Fruit fly (Drosophila melanogaster) whole organism, embryonic: Measurements from ENCODE around the gene CG33298.

Source experiments
- ATbp ChIP-seq: fragments of 200-800 bp; sonication (Bioruptor generic); optimal IDR thresholded peaks from 2 replicates; lab custom pipeline; 2017; ENCODE audit warnings: missing biosample characterization, mild to moderate bottlenecking, missing genetic modification characterization, missing genetic modification reagents
- Ada2b ChIP-seq: fragments of 200-800 bp; sonication (Bioruptor generic); IDR thresholded peaks from 2 replicates; pipeline ENCODE4 v1.3.6; 2022; ENCODE audit warnings: missing biosample characterization, missing genetic modification characterization
- Aef1 ChIP-seq: fragments of 200-800 bp; sonication (Bioruptor generic); IDR thresholded peaks from 3 replicates; pipeline ENCODE4 v1.3.6; 2022; ENCODE audit warnings: missing biosample characterization, missing genetic modification characterization
- Blimp-1 ChIP-seq: fragments of 200-800 bp; sonication (Bioruptor generic); optimal IDR thresholded peaks from 3 replicates; lab custom pipeline; 2018; ENCODE audit warnings: missing biosample characterization, missing genetic modification characterization, mild to moderate bottlenecking, moderate library complexity, missing genetic modification reagents
- CG10321 ChIP-seq: fragments of 200-800 bp; sonication (Bioruptor generic); IDR thresholded peaks from 2 replicates; pipeline ENCODE4 v1.3.6; 2022; ENCODE audit warnings: missing biosample characterization, missing genetic modification characterization
- CG10366 ChIP-seq: fragments of 200-800 bp; sonication (Bioruptor generic); IDR thresholded peaks from 2 replicates; pipeline ENCODE4 v1.3.6; 2022; ENCODE audit warnings: missing biosample characterization, missing genetic modification characterization
- CG11093 ChIP-seq: fragments of 200-800 bp; sonication (Bioruptor generic); IDR thresholded peaks from 3 replicates; pipeline ENCODE4 v1.3.6; 2022; ENCODE audit warnings: missing biosample characterization, missing genetic modification characterization
- CG11696 ChIP-seq: fragments of 200-800 bp; sonication (Bioruptor generic); IDR thresholded peaks from 2 replicates; pipeline ENCODE4 v1.3.6; 2022; ENCODE audit warnings: missing biosample characterization, missing genetic modification characterization
- CG12219 ChIP-seq: fragments of 200-800 bp; sonication (Bioruptor generic); optimal IDR thresholded peaks from 3 replicates; lab custom pipeline; 2018; ENCODE audit warnings: missing biosample characterization, mild to moderate bottlenecking, missing genetic modification characterization
- CG13424 ChIP-seq: fragments of 200-800 bp; sonication (Bioruptor generic); optimal IDR thresholded peaks from 2 replicates; lab custom pipeline; 2019; ENCODE audit warnings: missing biosample characterization, mild to moderate bottlenecking, missing genetic modification characterization, moderate library complexity
- CG17568 ChIP-seq: fragments of 200-800 bp; sonication (Bioruptor generic); optimal IDR thresholded peaks from 2 replicates; lab custom pipeline; 2018; ENCODE audit warnings: missing biosample characterization, mild to moderate bottlenecking, missing genetic modification characterization, moderate library complexity
- CG1792 ChIP-seq: fragments of 200-800 bp; sonication (Bioruptor generic); optimal IDR thresholded peaks from 2 replicates; lab custom pipeline; 2016; ENCODE audit warnings: missing biosample characterization, missing genetic modification characterization
- CG2116 ChIP-seq: fragments of 200-800 bp; sonication (Bioruptor generic); optimal IDR thresholded peaks from 3 replicates; lab custom pipeline; 2018; ENCODE audit warnings: missing biosample characterization, mild to moderate bottlenecking, missing genetic modification characterization
- CG3281 ChIP-seq: fragments of 200-800 bp; sonication (Bioruptor generic); optimal IDR thresholded peaks from 3 replicates; lab custom pipeline; 2017; ENCODE audit warnings: missing biosample characterization, mild to moderate bottlenecking, missing genetic modification characterization
- CG34376 ChIP-seq: fragments of 200-800 bp; sonication (Bioruptor generic); optimal IDR thresholded peaks from 2 replicates; lab custom pipeline; 2018; ENCODE audit warnings: missing biosample characterization, mild to moderate bottlenecking, missing genetic modification characterization
- D19B ChIP-seq: fragments of 200-800 bp; sonication (Bioruptor generic); optimal IDR thresholded peaks from 2 replicates; lab custom pipeline; 2017; ENCODE audit warnings: missing biosample characterization, mild to moderate bottlenecking, missing genetic modification characterization
- Fer2 ChIP-seq: fragments of 200-800 bp; sonication (Bioruptor generic); optimal IDR thresholded peaks from 2 replicates; lab custom pipeline; 2018; ENCODE audit warnings: missing biosample characterization, mild to moderate bottlenecking, missing genetic modification characterization, moderate library complexity
- Fer3 ChIP-seq: fragments of 200-800 bp; sonication (Bioruptor generic); optimal IDR thresholded peaks from 2 replicates; lab custom pipeline; 2018; ENCODE audit warnings: missing biosample characterization, mild to moderate bottlenecking, missing genetic modification characterization, moderate library complexity
- Hr3 ChIP-seq: fragments of 200-800 bp; sonication (Bioruptor generic); optimal IDR thresholded peaks from 3 replicates; lab custom pipeline; 2016; ENCODE audit warnings: missing biosample characterization, missing genetic modification characterization
- Med ChIP-seq: fragments of 200-800 bp; sonication (Bioruptor generic); peaks from one replicate; lab custom pipeline; 2016; ENCODE audit warnings: missing biosample characterization, missing genetic modification characterization, mild to moderate bottlenecking, inconsistent platforms, moderate library complexity
- Pdp1 ChIP-seq, 2 experiments: fragments of 200-800 bp; sonication (Bioruptor generic); optimal IDR thresholded peaks; 3 replicates each; lab custom pipeline; 2016; ENCODE audit warnings: missing biosample characterization in 2 of 2, missing genetic modification characterization in 2 of 2, mild to moderate bottlenecking in 1 of 2, moderate library complexity in 1 of 2
- Rfx ChIP-seq: fragments of 200-800 bp; sonication (Bioruptor generic); IDR thresholded peaks from 2 replicates; pipeline ENCODE4 v1.3.6; 2022; ENCODE audit warnings: missing biosample characterization, missing genetic modification characterization
- Sin3A ChIP-seq: fragments of >200 bp; optimal IDR thresholded peaks from 2 replicates; lab custom pipeline; 2018
- Tbp ChIP-seq: fragments of >200 bp; optimal IDR thresholded peaks from 2 replicates; lab custom pipeline; 2018; ENCODE audit warnings: missing biosample characterization, missing genetic modification characterization
- YL-1 ChIP-seq: fragments of 200-800 bp; sonication (Bioruptor generic); optimal IDR thresholded peaks from 3 replicates; lab custom pipeline; 2017; ENCODE audit warnings: missing biosample characterization, mild to moderate bottlenecking, missing genetic modification characterization
- bsh ChIP-seq, 2 experiments: fragments of 200-800 bp; sonication (Bioruptor generic); optimal IDR thresholded peaks; 2 replicates each; lab custom pipeline; 2017 to 2018; ENCODE audit warnings: mild to moderate bottlenecking in 2 of 2, missing biosample characterization in 2 of 2, missing genetic modification characterization in 2 of 2, moderate library complexity in 1 of 2
- cato ChIP-seq: fragments of 200-800 bp; sonication (Bioruptor generic); optimal IDR thresholded peaks from 2 replicates; lab custom pipeline; 2016; ENCODE audit warnings: missing biosample characterization, missing genetic modification characterization, borderline replicate concordance
- dmrt11E ChIP-seq: fragments of 200-800 bp; sonication (Bioruptor generic); optimal IDR thresholded peaks from 3 replicates; lab custom pipeline; 2018; ENCODE audit warnings: missing biosample characterization, mild to moderate bottlenecking, missing genetic modification characterization, moderate library complexity
- dmrt99B ChIP-seq: fragments of 200-800 bp; sonication (Bioruptor generic); optimal IDR thresholded peaks from 2 replicates; lab custom pipeline; 2018; ENCODE audit warnings: missing biosample characterization, mild to moderate bottlenecking, missing genetic modification characterization, moderate library complexity
- ems ChIP-seq: fragments of 200-800 bp; sonication (Bioruptor generic); optimal IDR thresholded peaks from 3 replicates; lab custom pipeline; 2016; ENCODE audit warnings: missing biosample characterization, missing genetic modification characterization
- her ChIP-seq: fragments of 200-800 bp; sonication (Bioruptor generic); optimal IDR thresholded peaks from 2 replicates; lab custom pipeline; 2016; ENCODE audit warnings: missing biosample characterization, missing genetic modification characterization
- peb ChIP-seq: fragments of 200-800 bp; sonication (Bioruptor generic); IDR thresholded peaks from 2 replicates; pipeline ENCODE4 v1.3.6; 2022; ENCODE audit warnings: missing biosample characterization, missing genetic modification characterization
- sc ChIP-seq, 3 experiments: fragments of >200 bp in 2 of 3; fragments of 200-800 bp in 1 of 3; sonication (Bioruptor generic) in 1 of 3; optimal IDR thresholded peaks; 2 replicates in 2 of 3; 3 replicates in 1 of 3; lab custom pipeline; 2017; ENCODE audit warnings: mild to moderate bottlenecking in 1 of 3, missing biosample characterization in 1 of 3, missing genetic modification characterization in 1 of 3, missing genetic modification reagents in 1 of 3
- ssp ChIP-seq: fragments of 200-800 bp; sonication (Bioruptor generic); IDR thresholded peaks from 2 replicates; pipeline ENCODE4 v1.3.6; 2022; ENCODE audit warnings: missing biosample characterization, missing genetic modification characterization
- trh ChIP-seq: fragments of 200-800 bp; sonication (Bioruptor generic); optimal IDR thresholded peaks from 2 replicates; lab custom pipeline; 2016; ENCODE audit warnings: missing biosample characterization, missing genetic modification characterization

CG33298 gene

DNA sequence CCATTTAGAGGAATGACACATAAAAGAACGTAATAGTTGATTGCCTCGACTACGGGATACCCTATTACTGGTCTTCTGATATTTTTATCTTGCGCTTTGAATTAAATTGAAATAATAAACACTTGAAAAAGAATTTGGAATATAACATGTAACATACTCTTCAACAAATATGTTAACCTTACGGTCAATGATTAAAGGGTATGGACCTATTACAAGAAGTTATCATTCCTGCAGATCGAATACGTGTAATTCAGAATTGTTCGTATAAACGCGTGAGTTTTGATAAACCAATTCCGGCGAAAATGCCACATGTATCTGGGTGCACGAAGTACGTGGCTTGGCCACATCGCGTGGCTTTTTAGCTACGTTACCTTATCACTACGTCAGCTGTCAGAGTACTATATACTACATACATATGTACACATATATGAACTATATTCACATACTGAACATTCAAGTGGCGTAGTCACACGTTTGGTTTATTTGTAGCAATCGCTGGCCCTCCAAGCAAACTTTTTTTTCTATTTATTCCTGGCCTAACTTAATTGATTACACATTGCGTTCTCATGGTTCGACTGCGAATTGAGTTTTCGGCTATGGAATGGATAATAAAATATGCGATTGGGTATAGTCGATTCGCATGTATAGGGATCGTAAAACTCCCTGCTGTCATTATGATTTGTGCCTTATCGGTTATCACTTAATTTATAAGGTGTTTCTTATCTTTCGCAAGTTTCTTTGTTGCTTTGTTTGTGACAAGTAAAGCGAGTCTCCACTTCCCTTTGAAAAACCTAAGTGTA, 3.1 kb downstream of the CG33298 start (continued):
- TF ChIP-seq CG11696 (GFP tag; lab: Robert Waterston, UW): 0 out of 2 replicates have a peak, but pooled peaks have one; percentile 18
- TF ChIP-seq peb (GFP tag; lab: Robert Waterston, UW): 0 out of 2 replicates have a peak, but pooled peaks have one; percentile 34
- TF ChIP-seq Ada2b (GFP tag; lab: Robert Waterston, UW): peak; percentile 58
- peak; percentile 74 for TF ChIP-seq dmrt99B
- TF ChIP-seq CG13424 (tag; lab: Kevin White, UChicago): peak; percentile 32
- peak; percentile 72 for TF ChIP-seq Fer3
- TF ChIP-seq Rfx: peak; percentile 66
- peak; percentile 63 for TF ChIP-seq CG12219
- TF ChIP-seq CG10321 (GFP tag; lab: Robert Waterston, UW): 0 out of 2 replicates have a peak, but pooled peaks have one; percentile 16
- no peak for TF ChIP-seq Fer2 (tag; lab: Kevin White, UChicago)
- no peak for TF ChIP-seq YL-1 (GFP tag; lab: Kevin White, UChicago)
- peak; percentile 31 for TF ChIP-seq CG1792 (GFP tag; lab: Kevin White, UChicago)
- peak; percentile 45 for TF ChIP-seq Hr3 (GFP tag; lab: Kevin White, UChicago)

DNA sequence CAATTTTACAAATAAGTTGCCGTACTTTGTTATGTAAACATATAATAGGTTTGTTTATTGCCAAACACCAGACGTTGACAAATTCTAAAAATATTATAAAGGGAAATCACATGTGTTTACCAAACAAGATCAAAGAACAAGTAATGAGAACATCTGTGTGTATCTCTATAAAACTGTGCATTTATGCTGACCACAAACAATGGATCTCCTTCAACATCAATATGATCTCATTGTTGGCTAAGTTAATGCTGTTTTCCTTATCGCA, 3.6 kb downstream of the CG33298 start:
- TF ChIP-seq dmrt11E (tag; lab: Kevin White, UChicago) (peak; percentile 5), CG34376 (GFP tag; lab: Kevin White, UChicago) (no peak), CG17568 (GFP tag; lab: Kevin White, UChicago) (peak; percentile 37), Med (GFP tag; lab: Kevin White, UChicago) (peak; percentile 12), CG3281 (peak; percentile 0), bsh (GFP tag; optimal IDR thresholded peaks at IDR 0.05; lab: Kevin White, UChicago) (peak in 1 of 2 experiments; percentile 27), Blimp-1 (GFP tag; lab: Kevin White, UChicago) (peak; percentile 4), trh (GFP tag; lab: Kevin White, UChicago) (no peak), sc (optimal IDR thresholded peaks at IDR 0.05; lab: Kevin White, UChicago) (no peak), sc (GFP tag; optimal IDR thresholded peaks at IDR 0.05; lab: Kevin White, UChicago) (peak; percentile 20), ATbp (peak; percentile 20), Pdp1 (GFP tag; optimal IDR thresholded peaks at IDR 0.05; lab: Kevin White, UChicago) (peak in 1 of 2 experiments; percentile 53), CG2116 (GFP tag; lab: Kevin White, UChicago) (peak; percentile 5), CG11093 (GFP tag; lab: Robert Waterston, UW) (no peak)

DNA sequence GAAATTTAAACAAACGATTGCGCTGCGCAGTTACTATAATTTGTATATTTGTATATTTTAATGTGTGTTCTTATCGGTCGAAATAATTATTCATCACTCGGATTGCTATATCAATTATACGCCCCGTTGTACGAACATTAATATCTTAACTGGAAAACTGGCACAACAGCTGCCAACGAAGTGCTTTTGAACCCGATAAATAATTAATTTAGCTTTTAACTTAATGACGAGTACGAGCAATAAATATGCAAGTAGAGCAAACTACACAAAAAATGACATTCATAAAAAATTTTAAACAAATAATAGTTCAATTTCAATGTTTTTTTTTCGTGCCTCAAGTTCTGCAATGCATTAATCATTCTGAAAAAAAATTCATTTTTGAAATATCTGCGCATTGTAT, 5.2 kb downstream of the CG33298 start:
- TF ChIP-seq D19B: no peak
- no peak for TF ChIP-seq ssp
- TF ChIP-seq Sin3A: no peak
- TF ChIP-seq CG10366 (GFP tag; lab: Robert Waterston, UW): no peak
- no peak for TF ChIP-seq cato (GFP tag; lab: Kevin White, UChicago)
- no peak for TF ChIP-seq Aef1
- no peak for TF ChIP-seq Tbp (GFP tag; lab: Kevin White, UChicago)
- no peak for TF ChIP-seq ems
- TF ChIP-seq her (GFP tag; lab: Kevin White, UChicago): no peak
